Worm (Caenorhabditis elegans) whole organism, midembryonic: ENCODE measurements around the gene W07G4.8.

ENCODE experiments used
- T22C8.4 ChIP-seq: fragments of 200-800 bp; sonication (Bioruptor generic); IDR thresholded peaks from 2 replicates; pipeline ENCODE4 v1.3.6; 2022; ENCODE audit warnings: missing genetic modification characterization, missing compliant biosample characterization
- cog-1 ChIP-seq: sonication (generic microtip); optimal IDR thresholded peaks from 2 replicates; lab custom pipeline; 2016; ENCODE audit warnings: missing genetic modification characterization, missing compliant biosample characterization
- flt-1 ChIP-seq: fragments of 200-800 bp; sonication (Bioruptor generic); IDR thresholded peaks from 2 replicates; pipeline ENCODE4 v1.3.6; 2022; ENCODE audit warnings: missing genetic modification characterization, missing compliant biosample characterization
- klf-2 ChIP-seq: fragments of 200-800 bp; sonication (Bioruptor generic); conservative IDR thresholded peaks from 2 replicates; pipeline ENCODE4 v1.3.6; 2022; ENCODE audit warnings: missing genetic modification reagents, missing genetic modification characterization, missing compliant biosample characterization
- med-1 ChIP-seq: sonication (generic microtip); optimal IDR thresholded peaks from 2 replicates; lab custom pipeline; 2017; ENCODE audit warnings: missing genetic modification characterization, mild to moderate bottlenecking, missing compliant biosample characterization, antibody characterized with exemption, missing genetic modification reagents; ENCODE audit not compliant: insufficient read depth
- ref-1 ChIP-seq: fragments of 200-800 bp; sonication (Bioruptor generic); conservative IDR thresholded peaks from 2 replicates; pipeline ENCODE4 v1.3.6; 2022; ENCODE audit warnings: missing genetic modification reagents, missing genetic modification characterization, missing compliant biosample characterization
- tab-1 ChIP-seq: fragments of 200-800 bp; sonication (Bioruptor generic); IDR thresholded peaks from 2 replicates; pipeline ENCODE4 v1.3.6; 2022; ENCODE audit warnings: missing genetic modification characterization, missing compliant biosample characterization
- ztf-23 ChIP-seq: fragments of 200-800 bp; sonication (Bioruptor generic); IDR thresholded peaks from 2 replicates; pipeline ENCODE4 v1.3.6; 2022; ENCODE audit warnings: missing genetic modification reagents, missing genetic modification characterization, missing compliant biosample characterization
- ztf-29 ChIP-seq: fragments of 200-800 bp; sonication (Bioruptor generic); IDR thresholded peaks from 2 replicates; pipeline ENCODE4 v1.3.6; 2022; ENCODE audit warnings: missing genetic modification reagents, missing genetic modification characterization, missing compliant biosample characterization

DNA sequence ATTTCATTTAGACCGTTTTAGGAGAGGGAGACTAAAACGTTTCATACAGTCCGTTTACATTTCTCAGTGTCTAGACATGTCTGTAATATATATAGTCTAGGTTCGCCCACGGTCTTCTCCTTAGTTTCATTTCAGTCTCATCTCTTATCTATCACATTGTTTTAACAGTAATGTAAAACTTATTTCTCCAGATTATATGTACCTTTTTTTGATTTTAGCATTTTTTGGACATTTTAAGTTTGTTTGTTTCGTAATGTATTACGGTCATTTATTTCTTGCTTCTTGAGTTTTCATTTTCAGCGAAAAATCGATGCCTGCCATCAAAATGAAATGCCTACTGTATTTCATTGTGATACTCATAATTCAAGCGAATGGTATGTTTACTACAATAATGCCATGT lies 35.5 kb downstream of the W07G4.8 start, which contains the start of gene F15B9.6:
- TF ChIP-seq med-1, result no peak
- no peak for TF ChIP-seq klf-2
- TF ChIP-seq ztf-23 (GFP tag; lab: Robert Waterston, UW), result no peak
- TF ChIP-seq cog-1 (tag; lab: Kevin White, UChicago), result no peak
- TF ChIP-seq ref-1 (GFP tag; lab: Robert Waterston, UW), result no peak
- TF ChIP-seq T22C8.4 (GFP tag; lab: Robert Waterston, UW), result no peak
- no peak for TF ChIP-seq flt-1 (GFP tag; lab: Robert Waterston, UW)
- no peak for TF ChIP-seq tab-1
- no peak for TF ChIP-seq ztf-29 (GFP tag; lab: Robert Waterston, UW)
